Worm (Caenorhabditis elegans): ENCODE data around the gene B0280.17.
A peak's percentile ranks its signal among the peaks of the same experiment; 100 is the strongest.

B0280.17 gene

DNA sequence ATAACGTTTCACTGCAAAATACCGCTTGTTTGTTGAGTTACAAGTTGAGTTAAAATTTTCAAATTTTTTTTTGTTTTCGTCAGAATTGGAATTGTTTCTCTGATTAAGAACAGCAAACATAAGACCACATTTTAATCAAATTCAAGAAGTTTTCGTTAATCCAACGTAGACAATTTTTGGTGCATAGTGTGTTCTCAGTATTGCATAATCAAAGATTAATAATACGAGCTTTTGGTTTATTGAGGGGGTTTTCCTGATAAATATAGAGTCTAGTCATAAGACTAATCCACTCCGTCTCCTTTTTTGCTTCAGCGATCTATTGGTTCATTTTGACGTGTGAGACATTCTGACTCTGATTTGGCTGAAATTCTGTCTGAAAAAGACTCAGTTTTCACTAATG is 40.8 kb downstream of the B0280.17 start, which contains the start of gene nhr-9:
Gene nhr-9 (plus strand): TSS at position 307 of the 400 bp plus-strand sequence.
- TF ChIP-seq isw-1 (GFP tag; IDR thresholded peaks at IDR 0.05) = no peak
- peak; percentile 64 for TF ChIP-seq nhr-11 (tag; optimal IDR thresholded peaks at IDR 0.05)
- TF ChIP-seq ceh-63 (GFP tag; optimal IDR thresholded peaks at IDR 0.05) = no peak
- TF ChIP-seq lsy-2 (tag; optimal IDR thresholded peaks at IDR 0.05) = no peak
- no peak for TF ChIP-seq ces-1 (GFP tag; optimal IDR thresholded peaks at IDR 0.05)
- TF ChIP-seq nhr-20 (tag; optimal IDR thresholded peaks at IDR 0.05) = peak; percentile 11
- peak; percentile 50 for TF ChIP-seq nhr-71 (tag; optimal IDR thresholded peaks at IDR 0.05)
- peak; percentile 39 for TF ChIP-seq sox-4 (tag; optimal IDR thresholded peaks at IDR 0.05)
- peak; percentile 38 for TF ChIP-seq pax-3 (tag; optimal IDR thresholded peaks at IDR 0.05)
- TF ChIP-seq fkh-8 (tag; optimal IDR thresholded peaks at IDR 0.05) = peak; percentile 82
- TF ChIP-seq dsc-1 (tag; optimal IDR thresholded peaks at IDR 0.05) = peak; percentile 89
- peak; percentile 46 for TF ChIP-seq nhr-47 (tag; optimal IDR thresholded peaks at IDR 0.05)

- TF ChIP-seq nhr-28 (tag; optimal IDR thresholded peaks at IDR 0.05) (no peak), C34B4.2 (tag; optimal IDR thresholded peaks at IDR 0.05) (no peak), ceh-90 (tag; optimal IDR thresholded peaks at IDR 0.05) (no peak), egl-13 (tag; optimal IDR thresholded peaks at IDR 0.05) (no peak), ets-5 (GFP tag; IDR thresholded peaks at IDR 0.05) (no peak), dpl-1 (GFP tag; optimal IDR thresholded peaks at IDR 0.05) (no peak), ceh-8 (GFP tag; optimal IDR thresholded peaks at IDR 0.05) (no peak), alr-1 (tag; optimal IDR thresholded peaks at IDR 0.05; ENCODE audit: borderline replicate concordance) (no peak), pax-3 (tag; optimal IDR thresholded peaks at IDR 0.05) (no peak), tlp-1 (tag; optimal IDR thresholded peaks at IDR 0.05) (no peak), lin-35 (GFP tag; optimal IDR thresholded peaks at IDR 0.05) (no peak), snpc-4 (tag; optimal IDR thresholded peaks at IDR 0.05) (no peak), nhr-77 (tag; optimal IDR thresholded peaks at IDR 0.05) (no peak), zip-4 (GFP tag; optimal IDR thresholded peaks at IDR 0.05) (no peak), blmp-1 (tag; optimal IDR thresholded peaks at IDR 0.05) (no peak)
These were observed 44.9 kb downstream of the B0280.17 start, which contains the start of gene ZK418.2 for ce11 chrIII:7091042-7091441. ZK418.2 (plus strand) TSS chrIII:7091342.

DNA sequence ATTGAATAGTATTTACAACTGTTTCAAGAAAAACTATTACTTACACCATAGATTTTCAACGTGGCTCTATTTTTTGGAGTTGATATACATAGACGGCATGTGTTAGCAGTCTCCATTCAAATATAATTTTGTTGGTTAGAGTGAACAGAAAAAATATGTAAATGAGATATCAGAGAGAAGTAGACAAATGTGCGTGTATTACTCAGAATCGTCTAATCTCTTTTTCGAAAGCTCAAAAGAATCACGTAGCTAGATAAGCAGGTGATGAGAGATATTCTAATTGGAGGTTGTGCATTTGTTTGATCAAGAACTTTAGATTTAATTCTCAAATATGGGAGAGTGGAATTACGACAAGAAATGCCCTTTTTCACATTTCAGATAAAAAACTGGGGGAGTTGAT is 45.4 kb downstream of the B0280.17 start, which contains the start of gene ZK418.10:
Gene ZK418.10 (minus strand): TSS at position 148 of the 400 bp plus-strand sequence.
- TF ChIP-seq fos-1 (tag; optimal IDR thresholded peaks at IDR 0.05) (no peak), nhr-71 (tag; optimal IDR thresholded peaks at IDR 0.05) (peak; percentile 65), ceh-82 (tag; optimal IDR thresholded peaks at IDR 0.05) (no peak), tlp-1 (tag; optimal IDR thresholded peaks at IDR 0.05) (no peak), pag-3 (tag; optimal IDR thresholded peaks at IDR 0.05; ENCODE audit: borderline replicate concordance, insufficient read depth) (no peak), nhr-20 (tag; optimal IDR thresholded peaks at IDR 0.05) (peak; percentile 24), egl-13 (tag; optimal IDR thresholded peaks at IDR 0.05) (no peak), fkh-8 (tag; optimal IDR thresholded peaks at IDR 0.05) (peak; percentile 91), efl-1 (optimal IDR thresholded peaks at IDR 0.05) (no peak), efl-1 (GFP tag; optimal IDR thresholded peaks at IDR 0.05 in 1 of 2) (peak in 1 of 2 experiments; percentile 45), sox-4 (tag; optimal IDR thresholded peaks at IDR 0.05) (peak; percentile 68), swsn-7 (tag; optimal IDR thresholded peaks at IDR 0.05) (peak; percentile 35), isw-1 (GFP tag; IDR thresholded peaks at IDR 0.05) (no peak), pax-3 (tag; optimal IDR thresholded peaks at IDR 0.05) (peak; percentile 45), ztf-11 (tag; optimal IDR thresholded peaks at IDR 0.05) (no peak), aly-2 (tag; optimal IDR thresholded peaks at IDR 0.05) (no peak), nhr-47 (tag; optimal IDR thresholded peaks at IDR 0.05) (peak; percentile 67), efl-3 (GFP tag; optimal IDR thresholded peaks at IDR 0.05) (no peak), dsc-1 (tag; optimal IDR thresholded peaks at IDR 0.05) (peak; percentile 97), blmp-1 (tag; optimal IDR thresholded peaks at IDR 0.05) (no peak), lsy-2 (tag; optimal IDR thresholded peaks at IDR 0.05) (peak in 1 of 2 experiments; percentile 21), nhr-84 (tag; optimal IDR thresholded peaks at IDR 0.05) (no peak)
